Worm (Caenorhabditis elegans) whole organism, L1 larva: ENCODE data around the gene fbxb-58.

ENCODE experiments used
- aha-1 ChIP-seq: fragments of 150-350 bp; optimal IDR thresholded peaks from 2 replicates; lab custom pipeline; 2014; ENCODE audit warnings: missing biosample characterization, missing genetic modification characterization
- ceh-8 ChIP-seq: fragments of 200-800 bp; sonication (Bioruptor generic); optimal IDR thresholded peaks from 2 replicates; lab custom pipeline; 2018; ENCODE audit warnings: mild to moderate bottlenecking, missing genetic modification characterization, moderate library complexity, missing compliant biosample characterization
- dsc-1 ChIP-seq: sonication (generic microtip); optimal IDR thresholded peaks from 2 replicates; lab custom pipeline; 2016; ENCODE audit warnings: mild to moderate bottlenecking, missing genetic modification characterization, missing compliant biosample characterization
- egl-27 ChIP-seq, 2 experiments: fragments of 150-350 bp in 1 of 2; sonication (generic microtip); optimal IDR thresholded peaks; 3 replicates each; lab custom pipeline; 2017 to 2018; ENCODE audit warnings: missing biosample characterization in 2 of 2, missing genetic modification characterization in 2 of 2, missing genetic modification reagents in 2 of 2
- elt-2 ChIP-seq: sonication (generic microtip); optimal IDR thresholded peaks from 2 replicates; lab custom pipeline; 2016; ENCODE audit warnings: missing genetic modification characterization, mild to moderate bottlenecking, inconsistent platforms, missing compliant biosample characterization, missing genetic modification reagents
- elt-3 ChIP-seq, 6 experiments: fragments of 150-350 bp in 1 of 6; sonication (generic microtip); optimal IDR thresholded peaks; 2 replicates each; lab custom pipeline; 2017 to 2018; ENCODE audit warnings: missing biosample characterization in 6 of 6, missing genetic modification characterization in 6 of 6, inconsistent platforms in 1 of 6
- fkh-10 ChIP-seq: sonication (generic microtip); optimal IDR thresholded peaks from 2 replicates; lab custom pipeline; 2017; ENCODE audit warnings: missing biosample characterization, missing genetic modification reagents, missing genetic modification characterization
- nhr-77 ChIP-seq: fragments of 150-350 bp; optimal IDR thresholded peaks from 2 replicates; lab custom pipeline; 2014; ENCODE audit warnings: missing biosample characterization, missing genetic modification characterization
- nhr-90 ChIP-seq: sonication (generic microtip); optimal IDR thresholded peaks from 2 replicates; lab custom pipeline; 2016; ENCODE audit warnings: mild to moderate bottlenecking, missing genetic modification characterization, missing compliant biosample characterization; ENCODE audit not compliant: poor library complexity
- snpc-4 ChIP-seq: fragments of 150-350 bp; optimal IDR thresholded peaks from 2 replicates; lab custom pipeline; 2014; ENCODE audit warnings: missing biosample characterization, missing genetic modification characterization
- swsn-7 ChIP-seq: sonication (generic microtip); optimal IDR thresholded peaks from 2 replicates; lab custom pipeline; 2016; ENCODE audit warnings: missing genetic modification characterization, missing compliant biosample characterization
- tbx-2 ChIP-seq: sonication (generic microtip); optimal IDR thresholded peaks from 2 replicates; lab custom pipeline; 2016; ENCODE audit warnings: missing genetic modification characterization, missing compliant biosample characterization
- unc-62 ChIP-seq: fragments of 150-350 bp; optimal IDR thresholded peaks from 2 replicates; lab custom pipeline; 2014; ENCODE audit warnings: missing biosample characterization, missing genetic modification reagents, missing genetic modification characterization
- ztf-11 ChIP-seq, 2 experiments: sonication (generic microtip); optimal IDR thresholded peaks; 2 replicates each; lab custom pipeline; 2016 to 2017; ENCODE audit warnings: missing genetic modification characterization in 2 of 2, missing biosample characterization in 1 of 2, missing compliant biosample characterization in 1 of 2

- TF ChIP-seq snpc-4 (tag; lab: Kevin White, UChicago) = no peak
- TF ChIP-seq aha-1 (tag; lab: Kevin White, UChicago) = no peak
- TF ChIP-seq tbx-2 = no peak
- no peak for TF ChIP-seq ztf-11 (tag; optimal IDR thresholded peaks at IDR 0.05; lab: Kevin White, UChicago)
- TF ChIP-seq elt-3 (tag; optimal IDR thresholded peaks at IDR 0.05; lab: Kevin White, UChicago) = no peak
- TF ChIP-seq unc-62 = no peak
- TF ChIP-seq ceh-8 (GFP tag; lab: Kevin White, UChicago) = no peak
- no peak for TF ChIP-seq dsc-1 (tag; lab: Kevin White, UChicago)
- no peak for TF ChIP-seq nhr-77 (tag; lab: Kevin White, UChicago)
- no peak for TF ChIP-seq elt-2
- no peak for TF ChIP-seq fkh-10 (GFP tag; lab: Kevin White, UChicago)
- no peak for TF ChIP-seq swsn-7
- no peak for TF ChIP-seq egl-27 (tag; optimal IDR thresholded peaks at IDR 0.05; lab: Kevin White, UChicago)
- TF ChIP-seq nhr-90 (tag; lab: Kevin White, UChicago) = no peak
Measured at ce11 chrX:1603027-1603426, 24.9 kb upstream of the fbxb-58 start.
